Worm (Caenorhabditis elegans) whole organism, L1 larva: Measurements from ENCODE around the gene srbc-24.

Experiments used
- C04F5.9 ChIP-seq: sonication (generic microtip); optimal IDR thresholded peaks from 2 replicates; lab custom pipeline; 2016; ENCODE audit warnings: missing genetic modification characterization, missing compliant biosample characterization
- C16A3.4 ChIP-seq: fragments of 150-350 bp; optimal IDR thresholded peaks from 2 replicates; lab custom pipeline; 2014; ENCODE audit warnings: missing biosample characterization, missing genetic modification characterization
- F16B12.6 ChIP-seq: fragments of 150-350 bp; optimal IDR thresholded peaks from 2 replicates; lab custom pipeline; 2014; ENCODE audit warnings: missing biosample characterization, missing genetic modification characterization
- Y116A8C.19 ChIP-seq: sonication (generic microtip); optimal IDR thresholded peaks from 2 replicates; lab custom pipeline; 2016; ENCODE audit warnings: missing compliant biosample characterization, missing genetic modification characterization, borderline replicate concordance
- alr-1 ChIP-seq: fragments of 200-800 bp; sonication (Bioruptor generic); optimal IDR thresholded peaks from 2 replicates; lab custom pipeline; 2018; ENCODE audit warnings: borderline replicate concordance, mild to moderate bottlenecking, missing genetic modification characterization, missing compliant biosample characterization
- ama-1 ChIP-seq: fragments of 150-350 bp; optimal IDR thresholded peaks from 2 replicates; lab custom pipeline; 2014
- blmp-1 ChIP-seq: fragments of 150-350 bp; optimal IDR thresholded peaks from 2 replicates; lab custom pipeline; 2014; ENCODE audit warnings: missing biosample characterization, missing genetic modification characterization
- ceh-82 ChIP-seq, 3 experiments: fragments of 150-350 bp in 1 of 3; sonication (generic microtip) in 2 of 3; optimal IDR thresholded peaks; 2 replicates each; lab custom pipeline; 2014 to 2017; ENCODE audit warnings: missing biosample characterization in 3 of 3, missing genetic modification characterization in 3 of 3
- dpl-1 ChIP-seq, 3 experiments: fragments of 150-350 bp in 2 of 3; sonication (generic microtip) in 1 of 3; optimal IDR thresholded peaks; 2 replicates each; lab custom pipeline; 2014 to 2017; ENCODE audit warnings: missing biosample characterization in 3 of 3, missing genetic modification characterization in 3 of 3, missing genetic modification reagents in 3 of 3
- efl-1 ChIP-seq, 4 experiments: fragments of 150-350 bp; optimal IDR thresholded peaks in 3 of 4; peaks in 1 of 4; 1 replicate in 1 of 4; 2 replicates in 3 of 4; lab custom pipeline; 2014; ENCODE audit warnings: missing biosample characterization in 2 of 4, missing genetic modification characterization in 2 of 4, missing genetic modification reagents in 2 of 4
- elt-2 ChIP-seq: sonication (generic microtip); optimal IDR thresholded peaks from 2 replicates; lab custom pipeline; 2016; ENCODE audit warnings: missing genetic modification characterization, mild to moderate bottlenecking, inconsistent platforms, missing compliant biosample characterization, missing genetic modification reagents
- fkh-10 ChIP-seq: sonication (generic microtip); optimal IDR thresholded peaks from 2 replicates; lab custom pipeline; 2017; ENCODE audit warnings: missing biosample characterization, missing genetic modification reagents, missing genetic modification characterization
- hlh-4 ChIP-seq: sonication (generic microtip); optimal IDR thresholded peaks from 2 replicates; lab custom pipeline; 2016; ENCODE audit warnings: mild to moderate bottlenecking, missing genetic modification characterization, missing compliant biosample characterization
- hpl-2 ChIP-seq: fragments of 150-350 bp; optimal IDR thresholded peaks from 2 replicates; lab custom pipeline; 2014; ENCODE audit warnings: missing biosample characterization, missing genetic modification reagents, missing genetic modification characterization
- irx-1 ChIP-seq: sonication (generic microtip); optimal IDR thresholded peaks from 2 replicates; lab custom pipeline; 2016; ENCODE audit warnings: missing genetic modification characterization, missing compliant biosample characterization
- lin-14 ChIP-seq: fragments of 200-800 bp; sonication (Bioruptor generic); optimal IDR thresholded peaks from 2 replicates; lab custom pipeline; 2018; ENCODE audit warnings: mild to moderate bottlenecking, missing genetic modification characterization, moderate library complexity, missing compliant biosample characterization
- lin-15B ChIP-seq: fragments of 150-350 bp; sonication (generic microtip); optimal IDR thresholded peaks from 3 replicates; lab custom pipeline; 2014; ENCODE audit warnings: missing biosample characterization, missing genetic modification characterization
- lin-39 ChIP-seq: fragments of 150-350 bp; optimal IDR thresholded peaks from 2 replicates; lab custom pipeline; 2014; ENCODE audit warnings: missing biosample characterization, missing genetic modification reagents, missing genetic modification characterization
- mdl-1 ChIP-seq, 2 experiments: fragments of 150-350 bp; optimal IDR thresholded peaks; 2 replicates each; lab custom pipeline; 2014 to 2017; ENCODE audit warnings: missing biosample characterization in 2 of 2, missing genetic modification characterization in 2 of 2, inconsistent platforms in 1 of 2
- mef-2 ChIP-seq: fragments of 150-350 bp; optimal IDR thresholded peaks from 2 replicates; lab custom pipeline; 2014; ENCODE audit warnings: missing biosample characterization, missing genetic modification characterization
- mep-1 ChIP-seq: fragments of 150-350 bp; optimal IDR thresholded peaks from 2 replicates; lab custom pipeline; 2014; ENCODE audit warnings: missing biosample characterization, missing genetic modification characterization
- nhr-11 ChIP-seq: fragments of 150-350 bp; optimal IDR thresholded peaks from 2 replicates; lab custom pipeline; 2014; ENCODE audit warnings: missing biosample characterization, missing genetic modification characterization
- nhr-12 ChIP-seq: sonication (generic microtip); optimal IDR thresholded peaks from 2 replicates; lab custom pipeline; 2017; ENCODE audit warnings: missing biosample characterization, missing genetic modification characterization
- nhr-19 ChIP-seq: fragments of 200-800 bp; sonication (Bioruptor generic); conservative IDR thresholded peaks from 2 replicates; pipeline ENCODE4 v1.3.6; 2022; ENCODE audit warnings: missing genetic modification characterization, missing compliant biosample characterization
- nhr-20 ChIP-seq: sonication (generic microtip); optimal IDR thresholded peaks from 2 replicates; lab custom pipeline; 2016; ENCODE audit warnings: mild to moderate bottlenecking, missing genetic modification characterization, missing compliant biosample characterization
- nhr-28 ChIP-seq: fragments of 150-350 bp; optimal IDR thresholded peaks from 2 replicates; lab custom pipeline; 2014; ENCODE audit warnings: missing biosample characterization, missing genetic modification characterization
- nhr-47 ChIP-seq: sonication (generic microtip); optimal IDR thresholded peaks from 2 replicates; lab custom pipeline; 2016; ENCODE audit warnings: mild to moderate bottlenecking, missing genetic modification characterization, moderate library complexity, missing compliant biosample characterization
- nhr-76 ChIP-seq: sonication (generic microtip); optimal IDR thresholded peaks from 2 replicates; lab custom pipeline; 2017; ENCODE audit warnings: missing biosample characterization, missing genetic modification characterization
- nhr-84 ChIP-seq: sonication (generic microtip); optimal IDR thresholded peaks from 2 replicates; lab custom pipeline; 2017; ENCODE audit warnings: missing biosample characterization, missing genetic modification characterization
- nhr-85 ChIP-seq: sonication (generic microtip); peaks from one replicate; lab custom pipeline; 2016; ENCODE audit warnings: missing genetic modification characterization, inconsistent platforms, missing compliant biosample characterization
- pag-3 ChIP-seq: sonication (generic microtip); optimal IDR thresholded peaks from 2 replicates; lab custom pipeline; 2017; ENCODE audit warnings: missing genetic modification characterization, mild to moderate bottlenecking, missing compliant biosample characterization, antibody characterized with exemption, borderline replicate concordance; ENCODE audit not compliant: insufficient read depth
- pqm-1 ChIP-seq: sonication (generic microtip); optimal IDR thresholded peaks from 3 replicates; lab custom pipeline; 2017; ENCODE audit warnings: missing biosample characterization, missing genetic modification characterization
- rnt-1 ChIP-seq: sonication (generic microtip); optimal IDR thresholded peaks from 2 replicates; lab custom pipeline; 2016; ENCODE audit warnings: mild to moderate bottlenecking, missing genetic modification characterization, moderate library complexity, missing compliant biosample characterization
- snpc-4 ChIP-seq: fragments of 150-350 bp; optimal IDR thresholded peaks from 2 replicates; lab custom pipeline; 2014; ENCODE audit warnings: missing biosample characterization, missing genetic modification characterization
- snu-23 ChIP-seq: sonication (generic microtip); optimal IDR thresholded peaks from 2 replicates; lab custom pipeline; 2016; ENCODE audit warnings: missing genetic modification characterization, missing compliant biosample characterization
- sox-4 ChIP-seq: sonication (generic microtip); optimal IDR thresholded peaks from 2 replicates; lab custom pipeline; 2016; ENCODE audit warnings: missing genetic modification characterization, missing compliant biosample characterization
- swsn-7 ChIP-seq: sonication (generic microtip); optimal IDR thresholded peaks from 2 replicates; lab custom pipeline; 2016; ENCODE audit warnings: missing genetic modification characterization, missing compliant biosample characterization
- tbx-2 ChIP-seq: sonication (generic microtip); optimal IDR thresholded peaks from 2 replicates; lab custom pipeline; 2016; ENCODE audit warnings: missing genetic modification characterization, missing compliant biosample characterization
- tlp-1 ChIP-seq: fragments of 150-350 bp; optimal IDR thresholded peaks from 2 replicates; lab custom pipeline; 2014; ENCODE audit warnings: missing biosample characterization, missing genetic modification characterization
- unc-30 ChIP-seq: sonication (generic microtip); optimal IDR thresholded peaks from 2 replicates; lab custom pipeline; 2017; ENCODE audit warnings: missing biosample characterization, missing genetic modification characterization
- vab-15 ChIP-seq: sonication (generic microtip); optimal IDR thresholded peaks from 2 replicates; lab custom pipeline; 2017; ENCODE audit warnings: missing genotype, mild to moderate bottlenecking, missing genetic modification characterization, missing compliant biosample characterization
- xbp-1 ChIP-seq: sonication (generic microtip); optimal IDR thresholded peaks from 2 replicates; lab custom pipeline; 2016; ENCODE audit warnings: missing genetic modification characterization, missing compliant biosample characterization
- ztf-11 ChIP-seq, 2 experiments: sonication (generic microtip); optimal IDR thresholded peaks; 2 replicates each; lab custom pipeline; 2016 to 2017; ENCODE audit warnings: missing genetic modification characterization in 2 of 2, missing biosample characterization in 1 of 2, missing compliant biosample characterization in 1 of 2
- ztf-4 ChIP-seq: fragments of 150-350 bp; optimal IDR thresholded peaks from 2 replicates; lab custom pipeline; 2014; ENCODE audit warnings: missing biosample characterization, missing genetic modification characterization

srbc-24 gene

ce11 chrV:2110368-2110767, 41.2 kb upstream of the srbc-24 start, which contains the start of gene F22F7.3:
F22F7.3 (plus strand) TSS chrV:2110668.
- TF ChIP-seq xbp-1 (tag; lab: Kevin White, UChicago) (no peak), lin-39 (no peak), nhr-85 (no peak), nhr-47 (tag; lab: Kevin White, UChicago) (no peak), nhr-11 (tag; lab: Kevin White, UChicago) (no peak), vab-15 (tag; lab: Kevin White, UChicago) (no peak), rnt-1 (no peak), unc-30 (no peak), Y116A8C.19 (tag; lab: Kevin White, UChicago) (no peak), ceh-82 (tag; optimal IDR thresholded peaks at IDR 0.05; lab: Kevin White, UChicago) (no peak), nhr-19 (GFP tag; lab: Robert Waterston, UW) (no peak), mef-2 (tag; lab: Kevin White, UChicago) (no peak), nhr-12 (tag; lab: Kevin White, UChicago) (no peak), efl-1 (optimal IDR thresholded peaks at IDR 0.05; lab: Kevin White, UChicago) (no peak), efl-1 (GFP tag; optimal IDR thresholded peaks at IDR 0.05 in 1 of 2; lab: Kevin White, UChicago) (peak in 1 of 2 experiments; percentile 66), blmp-1 (peak; percentile 34)

- TF ChIP-seq nhr-12 (tag; lab: Kevin White, UChicago) (no peak), ztf-11 (tag; optimal IDR thresholded peaks at IDR 0.05; lab: Kevin White, UChicago) (no peak), snpc-4 (no peak), mdl-1 (tag; optimal IDR thresholded peaks at IDR 0.05; lab: Kevin White, UChicago) (no peak), snu-23 (no peak), pqm-1 (tag; lab: Kevin White, UChicago) (no peak), sox-4 (no peak), lin-14 (GFP tag; lab: Kevin White, UChicago) (no peak), tbx-2 (no peak), C04F5.9 (tag; lab: Kevin White, UChicago) (no peak), ama-1 (no peak), swsn-7 (no peak), hlh-4 (tag; lab: Kevin White, UChicago) (no peak), nhr-28 (tag; lab: Kevin White, UChicago) (no peak), mep-1 (no peak), elt-2 (tag; lab: Kevin White, UChicago) (no peak), alr-1 (no peak)
Measured at ce11 chrV:2118574-2118973, 33.0 kb upstream of the srbc-24 start, which contains the start of gene bgnt-1.2. bgnt-1.2 (minus strand) TSS chrV:2118674.

ce11 chrV:2119529-2119928, 32.0 kb upstream of the srbc-24 start, which contains the start of gene F22F7.11:
F22F7.11 (plus strand) TSS chrV:2119829.
- TF ChIP-seq snu-23, result no peak

DNA sequence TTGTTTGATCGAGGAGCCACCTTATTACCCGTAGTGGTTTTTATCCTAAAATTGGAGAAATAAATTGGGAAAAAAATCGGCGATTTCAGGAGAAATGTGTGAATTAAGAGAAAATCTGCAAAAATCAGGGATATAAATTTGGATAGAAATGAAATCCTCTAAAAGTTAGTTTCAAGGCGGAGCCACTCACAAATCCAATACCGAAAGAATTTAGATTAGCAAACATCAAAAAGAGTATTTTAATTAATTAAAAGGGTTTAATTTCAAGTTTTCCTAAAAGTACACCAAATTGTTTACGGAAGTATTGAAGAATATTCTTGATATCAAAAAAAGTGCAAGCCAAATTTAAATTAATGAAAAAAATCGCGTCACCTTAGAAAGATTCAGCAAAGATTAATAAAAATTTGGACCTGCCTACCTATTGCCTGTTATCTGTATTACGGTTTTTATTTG, 29.6 kb upstream of the srbc-24 start, which contains the start of gene F22F7.8:
TSS of gene F22F7.8 (minus strand) at position 51 of the 453 bp plus-strand sequence.
- TF ChIP-seq lin-39 (no peak), F16B12.6 (tag; lab: Kevin White, UChicago) (no peak), nhr-47 (tag; lab: Kevin White, UChicago) (no peak), Y116A8C.19 (tag; lab: Kevin White, UChicago) (no peak)

DNA sequence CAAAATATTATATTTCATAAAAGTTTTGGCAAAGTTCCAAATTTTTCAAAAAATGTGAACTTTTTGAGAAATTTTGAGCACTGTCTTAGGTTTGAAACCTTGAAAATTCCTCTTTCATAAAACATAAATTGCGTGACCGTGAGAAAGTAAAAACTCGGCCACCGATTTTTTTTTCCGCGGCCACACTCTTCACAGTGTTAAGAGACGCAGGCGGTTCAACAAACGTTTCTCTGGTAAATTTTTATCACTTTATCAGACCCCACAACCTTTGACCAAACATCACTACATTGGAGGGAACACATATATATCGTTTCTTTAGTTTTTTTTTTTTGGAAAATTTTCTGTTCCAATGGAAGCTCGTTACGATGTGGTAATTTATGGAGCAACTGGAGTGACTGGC, 29.0 kb upstream of the srbc-24 start, which contains the start of gene F22F7.2:
TSS of gene F22F7.2 (plus strand) at position 266 of the 400 bp plus-strand sequence.
- no peak for TF ChIP-seq lin-15B (tag; lab: Kevin White, UChicago)
- no peak for TF ChIP-seq mef-2 (tag; lab: Kevin White, UChicago)
- TF ChIP-seq lin-14 (GFP tag; lab: Kevin White, UChicago), result no peak
- peak in 1 of 3 experiments; percentile 6 for TF ChIP-seq dpl-1 (GFP tag; optimal IDR thresholded peaks at IDR 0.05; lab: Kevin White, UChicago)
- TF ChIP-seq fkh-10 (GFP tag; lab: Kevin White, UChicago), result no peak
- no peak for TF ChIP-seq unc-30
- TF ChIP-seq pqm-1 (tag; lab: Kevin White, UChicago), result no peak
- no peak for TF ChIP-seq tbx-2
- TF ChIP-seq nhr-76 (tag; lab: Kevin White, UChicago), result no peak
- no peak for TF ChIP-seq tlp-1 (tag; lab: Kevin White, UChicago)
- no peak for TF ChIP-seq nhr-84
- TF ChIP-seq C16A3.4 (tag; lab: Kevin White, UChicago), result no peak
- no peak for TF ChIP-seq Y116A8C.19 (tag; lab: Kevin White, UChicago)
- no peak for TF ChIP-seq ceh-82 (tag; optimal IDR thresholded peaks at IDR 0.05; lab: Kevin White, UChicago)
- TF ChIP-seq pag-3 (tag; lab: Kevin White, UChicago), result no peak
- TF ChIP-seq nhr-20, result peak; percentile 68
- TF ChIP-seq elt-2 (tag; lab: Kevin White, UChicago), result no peak
- no peak for TF ChIP-seq sox-4
- peak; percentile 9 for TF ChIP-seq blmp-1
- TF ChIP-seq ztf-4 (tag; lab: Kevin White, UChicago), result no peak
- TF ChIP-seq hpl-2 (GFP tag; lab: Kevin White, UChicago), result no peak
- TF ChIP-seq nhr-19 (GFP tag; lab: Robert Waterston, UW), result no peak
- no peak for TF ChIP-seq irx-1 (tag; lab: Kevin White, UChicago)
- TF ChIP-seq ztf-11 (tag; optimal IDR thresholded peaks at IDR 0.05; lab: Kevin White, UChicago), result no peak
